Worm (Caenorhabditis elegans): ENCODE measurements around the gene klp-18.

The klp-18 gene

ce11 chrIV:7017123-7017674, 22.8 kb upstream of the klp-18 start, which contains the start of gene gldi-4:
gldi-4 (plus strand) TSS chrIV:7017624.
- TF ChIP-seq ceh-16 (tag; optimal IDR thresholded peaks at IDR 0.05) (no peak), unc-62 (GFP tag; optimal IDR thresholded peaks at IDR 0.05) (no peak), F13H6.1 (tag; optimal IDR thresholded peaks at IDR 0.05) (no peak), lin-39 (tag; optimal IDR thresholded peaks at IDR 0.05) (no peak), nhr-10 (tag; optimal IDR thresholded peaks at IDR 0.05) (no peak), elt-3 (tag; optimal IDR thresholded peaks at IDR 0.05) (no peak), fos-1 (tag; optimal IDR thresholded peaks at IDR 0.05) (no peak), ama-1 (optimal IDR thresholded peaks at IDR 0.05) (no peak), ztf-11 (tag; optimal IDR thresholded peaks at IDR 0.05) (no peak), nhr-6 (tag; optimal IDR thresholded peaks at IDR 0.05) (no peak), blmp-1 (tag; optimal IDR thresholded peaks at IDR 0.05; ENCODE audit: insufficient read depth) (no peak)

- no peak for TF ChIP-seq crh-2 (tag; optimal IDR thresholded peaks at IDR 0.05)
- no peak for TF ChIP-seq nhr-23 (tag; optimal IDR thresholded peaks at IDR 0.05)
- no peak for TF ChIP-seq alr-1 (tag; optimal IDR thresholded peaks at IDR 0.05)
- TF ChIP-seq nhr-6 (tag; optimal IDR thresholded peaks at IDR 0.05): no peak
- no peak for TF ChIP-seq lin-13 (GFP tag; optimal IDR thresholded peaks at IDR 0.05)
- no peak for TF ChIP-seq ZK546.5 (tag; optimal IDR thresholded peaks at IDR 0.05)
- TF ChIP-seq ceh-82 (tag; optimal IDR thresholded peaks at IDR 0.05): no peak
- TF ChIP-seq F13H6.1 (tag; optimal IDR thresholded peaks at IDR 0.05): no peak
- TF ChIP-seq nhr-129 (tag; optimal IDR thresholded peaks at IDR 0.05): no peak
- TF ChIP-seq nhr-25 (tag; optimal IDR thresholded peaks at IDR 0.05): no peak
- no peak for TF ChIP-seq Y55F3AM.14 (GFP tag; optimal IDR thresholded peaks at IDR 0.05)
- TF ChIP-seq lin-11 (tag; optimal IDR thresholded peaks at IDR 0.05): no peak
- no peak for TF ChIP-seq zag-1 (tag; optimal IDR thresholded peaks at IDR 0.05)
- no peak for TF ChIP-seq gmeb-1 (tag; optimal IDR thresholded peaks at IDR 0.05)
Observed at ce11 chrIV:7018623-7019022, 21.4 kb upstream of the klp-18 start.

- TF ChIP-seq nhr-23 (tag; optimal IDR thresholded peaks at IDR 0.05) (no peak), ceh-16 (tag; optimal IDR thresholded peaks at IDR 0.05) (no peak), nhr-6 (tag; optimal IDR thresholded peaks at IDR 0.05) (no peak), sma-3 (GFP tag; optimal IDR thresholded peaks at IDR 0.05) (peak; percentile 41), nhr-25 (tag; optimal IDR thresholded peaks at IDR 0.05) (peak; percentile 53), gmeb-1 (tag; optimal IDR thresholded peaks at IDR 0.05) (peak; percentile 27), mdl-1 (tag; optimal IDR thresholded peaks at IDR 0.05) (peak in 1 of 2 experiments; percentile 22), sma-9 (GFP tag; optimal IDR thresholded peaks at IDR 0.05) (peak; percentile 64), sma-9 (tag; optimal IDR thresholded peaks at IDR 0.05) (no peak), ztf-1 (GFP tag; conservative IDR thresholded peaks at IDR 0.05) (no peak), nhr-129 (tag; optimal IDR thresholded peaks at IDR 0.05) (peak; percentile 45), ZK546.5 (tag; optimal IDR thresholded peaks at IDR 0.05) (no peak), mbf-1 (tag; optimal IDR thresholded peaks at IDR 0.05) (no peak), nhr-21 (tag; optimal IDR thresholded peaks at IDR 0.05) (no peak), unc-55 (GFP tag; optimal IDR thresholded peaks at IDR 0.05) (no peak), unc-62 (GFP tag; optimal IDR thresholded peaks at IDR 0.05) (no peak), peb-1 (tag; optimal IDR thresholded peaks at IDR 0.05) (no peak), nhr-77 (tag; optimal IDR thresholded peaks at IDR 0.05) (no peak), lsy-2 (tag; optimal IDR thresholded peaks at IDR 0.05) (peak in 1 of 2 experiments; percentile 29), egl-27 (tag; optimal IDR thresholded peaks at IDR 0.05) (no peak), skn-1 (tag; optimal IDR thresholded peaks at IDR 0.05) (no peak), crh-2 (tag; optimal IDR thresholded peaks at IDR 0.05) (peak; percentile 50), fos-1 (tag; optimal IDR thresholded peaks at IDR 0.05) (peak; percentile 24), blmp-1 (tag; optimal IDR thresholded peaks at IDR 0.05; ENCODE audit: insufficient read depth) (no peak), Y55F3AM.14 (GFP tag; optimal IDR thresholded peaks at IDR 0.05) (no peak), zag-1 (tag; optimal IDR thresholded peaks at IDR 0.05) (no peak), elt-1 (tag; optimal IDR thresholded peaks at IDR 0.05) (no peak), lin-13 (GFP tag; optimal IDR thresholded peaks at IDR 0.05) (no peak), snpc-4 (tag; optimal IDR thresholded peaks at IDR 0.05) (no peak), R02D3.7 (tag; optimal IDR thresholded peaks at IDR 0.05) (no peak), F13H6.1 (tag; optimal IDR thresholded peaks at IDR 0.05) (peak; percentile 25), C34F6.9 (tag; optimal IDR thresholded peaks at IDR 0.05) (peak; percentile 25), ztf-11 (tag; optimal IDR thresholded peaks at IDR 0.05) (no peak)
Observed at ce11 chrIV:7020630-7021029, 19.4 kb upstream of the klp-18 start.
